Worm (Caenorhabditis elegans): ENCODE results near the gene str-5.

DNA sequence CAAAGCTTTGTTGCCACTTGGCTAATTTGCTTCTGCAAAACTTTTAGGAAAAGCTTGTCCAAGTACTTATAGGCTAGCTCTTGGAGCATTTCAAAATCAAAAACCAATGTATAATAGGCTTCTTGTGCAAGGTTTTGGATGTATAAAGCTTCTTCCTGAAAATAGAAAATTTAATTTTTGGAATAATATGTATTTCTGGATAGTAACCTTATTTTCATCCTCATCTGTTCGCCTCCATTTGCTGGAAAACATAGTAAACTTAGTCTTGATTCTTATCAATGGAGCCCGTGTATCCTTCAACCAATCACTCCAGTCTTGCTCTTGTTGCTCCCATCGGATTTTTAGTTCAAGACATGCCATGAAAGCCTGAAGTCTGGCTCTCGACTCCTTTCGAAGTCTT, 36.4 kb upstream of the str-5 start, which contains the start of gene Y6E2A.4:
- TF ChIP-seq ceh-9 (tag; optimal IDR thresholded peaks at IDR 0.05) = no peak
- TF ChIP-seq nhr-11 (tag; optimal IDR thresholded peaks at IDR 0.05) = no peak
- TF ChIP-seq nhr-23 (tag; optimal IDR thresholded peaks at IDR 0.05) = no peak
- no peak for TF ChIP-seq nhr-25 (tag; optimal IDR thresholded peaks at IDR 0.05)
- no peak for TF ChIP-seq ama-1 (optimal IDR thresholded peaks at IDR 0.05)
- no peak for TF ChIP-seq fkh-10 (GFP tag; optimal IDR thresholded peaks at IDR 0.05)

Measured in whole organism, L3 larva.